Fruit fly (Drosophila melanogaster): ENCODE data around the gene Sar1.

The Sar1 gene

dm6 chr3R:22367126-22368076 lies 10.9 kb downstream of the Sar1 start, which contains the start of the genes Polr3F and PyK:
Gene Polr3F, minus strand, starts transcription at chr3R:22367373.
Gene PyK, plus strand, starts transcription at chr3R:22367536.
- TF ChIP-seq CG14711 (tag; optimal IDR thresholded peaks at IDR 0.05) (peak; percentile 52), CG5204 (GFP tag; optimal IDR thresholded peaks at IDR 0.05) (no peak), CG11617 (GFP tag; optimal IDR thresholded peaks at IDR 0.05) (peak; percentile 35), ovo (GFP tag; optimal IDR thresholded peaks at IDR 0.05) (peak; percentile 25), toe (GFP tag; optimal IDR thresholded peaks at IDR 0.05) (peak; percentile 25), tj (GFP tag; optimal IDR thresholded peaks at IDR 0.05) (peak; percentile 95), CG7101 (tag; optimal IDR thresholded peaks at IDR 0.05) (peak; percentile 48), Mnt (GFP tag; optimal IDR thresholded peaks at IDR 0.05) (peak; percentile 34), CG1620 (GFP tag; optimal IDR thresholded peaks at IDR 0.05) (peak; percentile 39), CG12768 (GFP tag; optimal IDR thresholded peaks at IDR 0.05) (peak; percentile 37), Hr96 (GFP tag; optimal IDR thresholded peaks at IDR 0.05) (peak; percentile 32), pad (GFP tag; optimal IDR thresholded peaks at IDR 0.05) (peak; percentile 16), CG7045 (GFP tag; optimal IDR thresholded peaks at IDR 0.05) (no peak), cic (GFP tag; optimal IDR thresholded peaks at IDR 0.05) (no peak), Clk (GFP tag; optimal IDR thresholded peaks at IDR 0.05) (no peak)

- TF ChIP-seq CG14711 (tag; optimal IDR thresholded peaks at IDR 0.05) (no peak), tj (GFP tag; optimal IDR thresholded peaks at IDR 0.05) (no peak), Crg-1 (GFP tag; optimal IDR thresholded peaks at IDR 0.05) (no peak), cic (GFP tag; optimal IDR thresholded peaks at IDR 0.05) (peak; percentile 83), CG33017 (tag; optimal IDR thresholded peaks at IDR 0.05) (peak; percentile 26), CG11617 (GFP tag; optimal IDR thresholded peaks at IDR 0.05) (peak; percentile 22), CG7045 (GFP tag; optimal IDR thresholded peaks at IDR 0.05) (peak; percentile 24), toe (GFP tag; optimal IDR thresholded peaks at IDR 0.05) (no peak), kay (GFP tag; ENCODE audit: borderline replicate concordance) (peak; percentile 60)
These were observed 11.7 kb downstream of the Sar1 start for dm6 chr3R:22368077-22368776.

dm6 chr3R:22368777-22369214 lies 12.3 kb downstream of the Sar1 start:
- TF ChIP-seq toe (GFP tag; optimal IDR thresholded peaks at IDR 0.05) (no peak), cic (GFP tag; optimal IDR thresholded peaks at IDR 0.05) (no peak), tj (GFP tag; optimal IDR thresholded peaks at IDR 0.05) (no peak), CG5204 (GFP tag; optimal IDR thresholded peaks at IDR 0.05) (no peak), Mnt (GFP tag; optimal IDR thresholded peaks at IDR 0.05) (no peak), CG7045 (GFP tag; optimal IDR thresholded peaks at IDR 0.05) (peak; percentile 53), CG33017 (tag; optimal IDR thresholded peaks at IDR 0.05) (peak; percentile 30), Crg-1 (GFP tag; optimal IDR thresholded peaks at IDR 0.05) (no peak), pad (GFP tag; optimal IDR thresholded peaks at IDR 0.05) (no peak), CG7101 (tag; optimal IDR thresholded peaks at IDR 0.05) (peak; percentile 52), bab1 (GFP tag; optimal IDR thresholded peaks at IDR 0.05) (peak; percentile 2), Clk (GFP tag; optimal IDR thresholded peaks at IDR 0.05) (no peak), ovo (GFP tag; optimal IDR thresholded peaks at IDR 0.05) (no peak), cnc (optimal IDR thresholded peaks at IDR 0.05) (no peak), kay (GFP tag; ENCODE audit: borderline replicate concordance) (peak; percentile 79), CG12768 (GFP tag; optimal IDR thresholded peaks at IDR 0.05) (no peak), CG1620 (GFP tag; optimal IDR thresholded peaks at IDR 0.05) (no peak), Hr96 (GFP tag; optimal IDR thresholded peaks at IDR 0.05) (peak; percentile 72), CG11617 (GFP tag; optimal IDR thresholded peaks at IDR 0.05) (peak; percentile 19), CG14711 (tag; optimal IDR thresholded peaks at IDR 0.05) (no peak)

dm6 chr3R:22372535-22372934 lies 16.1 kb downstream of the Sar1 start, which contains the start of gene CG7069:
Gene CG7069, plus strand, starts transcription at chr3R:22372835.
- TF ChIP-seq kay (GFP tag; ENCODE audit: borderline replicate concordance) = no peak
- no peak for TF ChIP-seq cic (GFP tag; optimal IDR thresholded peaks at IDR 0.05)
- TF ChIP-seq CG12768 (GFP tag; optimal IDR thresholded peaks at IDR 0.05) = no peak
- no peak for TF ChIP-seq CG7045 (GFP tag; optimal IDR thresholded peaks at IDR 0.05)
- no peak for TF ChIP-seq CG7101 (tag; optimal IDR thresholded peaks at IDR 0.05)
- no peak for TF ChIP-seq CG11617 (GFP tag; optimal IDR thresholded peaks at IDR 0.05)
- no peak for TF ChIP-seq CG1620 (GFP tag; optimal IDR thresholded peaks at IDR 0.05)
- no peak for TF ChIP-seq Mnt (GFP tag; optimal IDR thresholded peaks at IDR 0.05)
- TF ChIP-seq bab1 (GFP tag; optimal IDR thresholded peaks at IDR 0.05) = no peak
- TF ChIP-seq cnc (optimal IDR thresholded peaks at IDR 0.05) = no peak
- TF ChIP-seq Crg-1 (GFP tag; optimal IDR thresholded peaks at IDR 0.05) = no peak
- no peak for TF ChIP-seq toe (GFP tag; optimal IDR thresholded peaks at IDR 0.05)
- no peak for TF ChIP-seq CG14711 (tag; optimal IDR thresholded peaks at IDR 0.05)
- no peak for TF ChIP-seq CG33017 (tag; optimal IDR thresholded peaks at IDR 0.05)
- TF ChIP-seq ovo (GFP tag; optimal IDR thresholded peaks at IDR 0.05) = no peak

- TF ChIP-seq CG1620 (GFP tag; optimal IDR thresholded peaks at IDR 0.05) (no peak), ovo (GFP tag; optimal IDR thresholded peaks at IDR 0.05) (no peak), CG12768 (GFP tag; optimal IDR thresholded peaks at IDR 0.05) (no peak), CG14711 (tag; optimal IDR thresholded peaks at IDR 0.05) (no peak), tj (GFP tag; optimal IDR thresholded peaks at IDR 0.05) (no peak), pad (GFP tag; optimal IDR thresholded peaks at IDR 0.05) (no peak), kay (GFP tag; ENCODE audit: borderline replicate concordance) (no peak), Mnt (GFP tag; optimal IDR thresholded peaks at IDR 0.05) (no peak)
These were observed 19.2 kb downstream of the Sar1 start, which contains the start of gene CG18596 for dm6 chr3R:22375674-22376073. Gene CG18596, plus strand, starts transcription at chr3R:22375923.
